Worm (Caenorhabditis elegans) whole organism, young adult: Measurements from ENCODE around the gene ubxn-4.

Source experiments
- B0336.3 ChIP-seq: fragments of 200-800 bp; sonication (Bioruptor generic); IDR thresholded peaks from 2 replicates; pipeline ENCODE4 v1.3.6; 2022; ENCODE audit warnings: missing genetic modification characterization, missing compliant biosample characterization
- D2030.7 ChIP-seq: fragments of 200-800 bp; sonication (Bioruptor generic); IDR thresholded peaks from 2 replicates; pipeline ENCODE4 v1.3.6; 2022; ENCODE audit warnings: missing genetic modification reagents, missing genetic modification characterization, missing compliant biosample characterization
- F33H1.4 ChIP-seq: fragments of 200-800 bp; sonication (Bioruptor generic); IDR thresholded peaks from 2 replicates; pipeline ENCODE4 v1.3.6; 2022; ENCODE audit warnings: missing genetic modification reagents, missing genetic modification characterization, missing compliant biosample characterization
- F57C9.4 ChIP-seq: sonication (generic microtip); optimal IDR thresholded peaks from 2 replicates; lab custom pipeline; 2017; ENCODE audit warnings: mild to moderate bottlenecking, missing genetic modification characterization, missing compliant biosample characterization
- K11D2.4 ChIP-seq: fragments of 200-800 bp; sonication (Bioruptor generic); IDR thresholded peaks from 2 replicates; pipeline ENCODE4 v1.3.6; 2022; ENCODE audit warnings: missing genetic modification reagents, missing genetic modification characterization, missing compliant biosample characterization
- K12H6.12 ChIP-seq: fragments of 200-800 bp; sonication (Bioruptor generic); optimal IDR thresholded peaks from 2 replicates; lab custom pipeline; 2018; ENCODE audit warnings: mild to moderate bottlenecking, missing genetic modification characterization, missing compliant biosample characterization
- T07F8.4 ChIP-seq: sonication (generic microtip); optimal IDR thresholded peaks from 2 replicates; lab custom pipeline; 2016; ENCODE audit warnings: mild to moderate bottlenecking, missing genetic modification characterization, moderate library complexity, missing compliant biosample characterization
- akir-1 ChIP-seq: fragments of 200-800 bp; sonication (Bioruptor generic); optimal IDR thresholded peaks from 2 replicates; lab custom pipeline; 2018; ENCODE audit warnings: mild to moderate bottlenecking, missing genetic modification characterization, moderate library complexity, missing compliant biosample characterization
- ama-1 ChIP-seq, 3 experiments: fragments of 150-350 bp in 1 of 3; sonication (generic microtip) in 2 of 3; optimal IDR thresholded peaks; 2 replicates each; lab custom pipeline; 2014 to 2018; ENCODE audit warnings: missing biosample characterization in 2 of 3, missing genetic modification characterization in 2 of 3, missing genetic modification reagents in 2 of 3
- aptf-2 ChIP-seq: fragments of 200-800 bp; sonication (Bioruptor generic); conservative IDR thresholded peaks from 2 replicates; pipeline ENCODE4 v1.3.6; 2022; ENCODE audit warnings: missing genetic modification reagents, missing genetic modification characterization, missing compliant biosample characterization
- atf-7 ChIP-seq: sonication (generic microtip); optimal IDR thresholded peaks from 2 replicates; lab custom pipeline; 2017; ENCODE audit warnings: mild to moderate bottlenecking, missing genetic modification characterization, missing compliant biosample characterization
- athp-1 ChIP-seq: sonication (generic microtip); optimal IDR thresholded peaks from 2 replicates; lab custom pipeline; 2017; ENCODE audit warnings: mild to moderate bottlenecking, missing genetic modification characterization, missing compliant biosample characterization
- attf-5 ChIP-seq: fragments of 200-800 bp; sonication (Bioruptor generic); optimal IDR thresholded peaks from 2 replicates; lab custom pipeline; 2018; ENCODE audit warnings: mild to moderate bottlenecking, missing genetic modification characterization, missing compliant biosample characterization
- bed-1 ChIP-seq: fragments of 200-800 bp; sonication (Bioruptor generic); IDR thresholded peaks from 2 replicates; pipeline ENCODE4 v1.3.6; 2022; ENCODE audit warnings: missing genetic modification reagents, missing genetic modification characterization, missing compliant biosample characterization
- bed-2 ChIP-seq: fragments of 200-800 bp; sonication (Bioruptor generic); IDR thresholded peaks from 2 replicates; pipeline ENCODE4 v1.3.6; 2022; ENCODE audit warnings: missing genetic modification reagents, missing genetic modification characterization, missing compliant biosample characterization
- ccch-3 ChIP-seq: fragments of 200-800 bp; sonication (Bioruptor generic); optimal IDR thresholded peaks from 2 replicates; lab custom pipeline; 2018; ENCODE audit warnings: mild to moderate bottlenecking, missing genetic modification characterization, missing compliant biosample characterization
- die-1 ChIP-seq: sonication (generic microtip); optimal IDR thresholded peaks from 2 replicates; lab custom pipeline; 2016; ENCODE audit warnings: missing genotype, mild to moderate bottlenecking, missing genetic modification characterization, missing compliant biosample characterization
- dox-1 ChIP-seq: fragments of 200-800 bp; sonication (Bioruptor generic); IDR thresholded peaks from 2 replicates; pipeline ENCODE4 v1.3.6; 2022; ENCODE audit warnings: missing genetic modification reagents, missing genetic modification characterization, missing compliant biosample characterization
- dpl-1 ChIP-seq: fragments of 150-350 bp; optimal IDR thresholded peaks from 2 replicates; lab custom pipeline; 2014; ENCODE audit warnings: missing biosample characterization, missing genetic modification reagents, missing genetic modification characterization
- ets-4 ChIP-seq: fragments of 200-800 bp; sonication (Bioruptor generic); optimal IDR thresholded peaks from 2 replicates; lab custom pipeline; 2018; ENCODE audit warnings: mild to moderate bottlenecking, missing genetic modification characterization, missing compliant biosample characterization
- hlh-26 ChIP-seq: fragments of 200-800 bp; sonication (Bioruptor generic); conservative IDR thresholded peaks from 2 replicates; pipeline ENCODE4 v1.3.6; 2022; ENCODE audit warnings: missing genetic modification reagents, missing genetic modification characterization, missing compliant biosample characterization
- hmg-1.2 ChIP-seq: fragments of 200-800 bp; sonication (Bioruptor generic); IDR thresholded peaks from 2 replicates; pipeline ENCODE4 v1.3.6; 2022; ENCODE audit warnings: missing genetic modification reagents, missing genetic modification characterization, missing compliant biosample characterization
- hrde-1 ChIP-seq: sonication (generic microtip); optimal IDR thresholded peaks from 2 replicates; lab custom pipeline; 2016; ENCODE audit warnings: missing genetic modification characterization, mild to moderate bottlenecking, missing compliant biosample characterization, moderate library complexity, missing genotype, missing genetic modification reagents, borderline replicate concordance
- let-526 ChIP-seq: fragments of 200-800 bp; sonication (Bioruptor generic); IDR thresholded peaks from 2 replicates; pipeline ENCODE4 v1.3.6; 2022; ENCODE audit warnings: missing genetic modification reagents, missing genetic modification characterization, missing compliant biosample characterization
- lin-54 ChIP-seq: fragments of 200-800 bp; sonication (Bioruptor generic); optimal IDR thresholded peaks from 2 replicates; lab custom pipeline; 2018; ENCODE audit warnings: mild to moderate bottlenecking, missing genetic modification characterization, missing compliant biosample characterization
- lsl-1 ChIP-seq: fragments of 200-800 bp; sonication (Bioruptor generic); optimal IDR thresholded peaks from 2 replicates; lab custom pipeline; 2018; ENCODE audit warnings: mild to moderate bottlenecking, missing genetic modification characterization, moderate library complexity, missing compliant biosample characterization
- lsy-27 ChIP-seq: sonication (generic microtip); optimal IDR thresholded peaks from 2 replicates; lab custom pipeline; 2017; ENCODE audit warnings: missing genetic modification characterization, mild to moderate bottlenecking, missing compliant biosample characterization, antibody characterized with exemption, missing genotype, borderline replicate concordance; ENCODE audit not compliant: insufficient read depth
- madf-6 ChIP-seq: fragments of 200-800 bp; sonication (Bioruptor generic); IDR thresholded peaks from 2 replicates; pipeline ENCODE4 v1.3.6; 2022; ENCODE audit warnings: missing genetic modification reagents, missing genetic modification characterization, missing compliant biosample characterization
- madf-8 ChIP-seq: fragments of 200-800 bp; sonication (Bioruptor generic); conservative IDR thresholded peaks from 2 replicates; pipeline ENCODE4 v1.3.6; 2022; ENCODE audit warnings: missing genetic modification reagents, missing genetic modification characterization, missing compliant biosample characterization
- mxl-1 ChIP-seq: sonication (generic microtip); optimal IDR thresholded peaks from 2 replicates; lab custom pipeline; 2016; ENCODE audit warnings: missing genetic modification characterization, missing compliant biosample characterization
- nfya-1 ChIP-seq: sonication (generic microtip); optimal IDR thresholded peaks from 2 replicates; lab custom pipeline; 2017; ENCODE audit warnings: antibody characterized with exemption, missing compliant biosample characterization, missing genetic modification characterization, borderline replicate concordance; ENCODE audit not compliant: insufficient read depth
- nfya-2 ChIP-seq: fragments of 200-800 bp; sonication (Bioruptor generic); IDR thresholded peaks from 2 replicates; pipeline ENCODE4 v1.3.6; 2022; ENCODE audit warnings: missing genetic modification reagents, missing genetic modification characterization, missing compliant biosample characterization
- nhr-27 ChIP-seq: fragments of 200-800 bp; sonication (Bioruptor generic); optimal IDR thresholded peaks from 2 replicates; lab custom pipeline; 2018; ENCODE audit warnings: mild to moderate bottlenecking, missing genetic modification characterization, moderate library complexity, missing compliant biosample characterization
- nhr-90 ChIP-seq: sonication (generic microtip); optimal IDR thresholded peaks from 2 replicates; lab custom pipeline; 2016; ENCODE audit warnings: missing genotype, mild to moderate bottlenecking, missing genetic modification characterization, missing compliant biosample characterization
- pbrm-1 ChIP-seq: fragments of 200-800 bp; sonication (Bioruptor generic); IDR thresholded peaks from 2 replicates; pipeline ENCODE4 v1.3.6; 2022; ENCODE audit warnings: missing genetic modification reagents, missing genetic modification characterization, missing compliant biosample characterization
- repo-1 ChIP-seq: sonication (generic microtip); optimal IDR thresholded peaks from 2 replicates; lab custom pipeline; 2017; ENCODE audit warnings: mild to moderate bottlenecking, missing genetic modification characterization, missing compliant biosample characterization
- rpc-1 ChIP-seq, 2 experiments: fragments of 150-350 bp in 1 of 2; sonication (generic microtip) in 1 of 2; optimal IDR thresholded peaks; 2 replicates each; lab custom pipeline; 2014 to 2018; ENCODE audit warnings: missing biosample characterization in 1 of 2, missing genetic modification characterization in 1 of 2, missing genetic modification reagents in 1 of 2, missing genotype in 1 of 2
- sdz-38 ChIP-seq: sonication (generic microtip); optimal IDR thresholded peaks from 2 replicates; lab custom pipeline; 2016; ENCODE audit warnings: missing genotype, missing genetic modification characterization, missing compliant biosample characterization
- snpc-4 ChIP-seq, 5 experiments: fragments of 150-350 bp in 1 of 5; sonication (generic microtip) in 4 of 5; optimal IDR thresholded peaks; 2 replicates each; lab custom pipeline; 2014 to 2018; ENCODE audit warnings: missing genetic modification characterization in 5 of 5, missing biosample characterization in 3 of 5, antibody characterized with exemption in 2 of 5, mild to moderate bottlenecking in 2 of 5, missing compliant biosample characterization in 2 of 5, missing genotype in 2 of 5, moderate library complexity in 2 of 5, missing genetic modification reagents in 1 of 5
- sptf-2 ChIP-seq: fragments of 200-800 bp; sonication (Bioruptor generic); optimal IDR thresholded peaks from 2 replicates; lab custom pipeline; 2018; ENCODE audit warnings: mild to moderate bottlenecking, missing genetic modification characterization, missing compliant biosample characterization
- tbp1 ChIP-seq: fragments of 200-800 bp; sonication (Bioruptor generic); optimal IDR thresholded peaks from 2 replicates; lab custom pipeline; 2018; ENCODE audit warnings: mild to moderate bottlenecking, missing genetic modification characterization, missing compliant biosample characterization
- tlf-1 ChIP-seq: fragments of 200-800 bp; sonication (Bioruptor generic); optimal IDR thresholded peaks from 2 replicates; lab custom pipeline; 2018; ENCODE audit warnings: mild to moderate bottlenecking, missing genetic modification characterization, missing compliant biosample characterization
- unc-62 ChIP-seq: fragments of 150-350 bp; optimal IDR thresholded peaks from 2 replicates; lab custom pipeline; 2014; ENCODE audit warnings: missing biosample characterization, missing genetic modification reagents, missing genetic modification characterization
- xnd-1 ChIP-seq: sonication (generic microtip); optimal IDR thresholded peaks from 2 replicates; lab custom pipeline; 2016; ENCODE audit warnings: missing genotype, missing genetic modification reagents, missing genetic modification characterization, missing compliant biosample characterization
- ztf-18 ChIP-seq: sonication (generic microtip); optimal IDR thresholded peaks from 2 replicates; lab custom pipeline; 2016; ENCODE audit warnings: missing genotype, mild to moderate bottlenecking, missing genetic modification characterization, missing compliant biosample characterization
- ztf-3 ChIP-seq: fragments of 200-800 bp; sonication (Bioruptor generic); optimal IDR thresholded peaks from 2 replicates; lab custom pipeline; 2018; ENCODE audit warnings: mild to moderate bottlenecking, missing genetic modification characterization, missing compliant biosample characterization

The ubxn-4 gene

ce11 chrIII:8356407-8356881, 48.9 kb downstream of the ubxn-4 start (continued):
- TF ChIP-seq tlf-1 (peak; percentile 2), madf-6 (peak; percentile 29)

ce11 chrIII:8355462-8355815, 49.9 kb downstream of the ubxn-4 start:
- no peak for TF ChIP-seq repo-1 (tag; lab: Kevin White, UChicago)
- no peak for TF ChIP-seq hlh-26
- no peak for TF ChIP-seq mxl-1
- no peak for TF ChIP-seq atf-7
- no peak for TF ChIP-seq nfya-2 (GFP tag; lab: Robert Waterston, UW)
- no peak for TF ChIP-seq nhr-27 (tag; lab: Kevin White, UChicago)
- no peak for TF ChIP-seq akir-1 (GFP tag; lab: Kevin White, UChicago)
- TF ChIP-seq tbp1 (GFP tag; lab: Kevin White, UChicago) = no peak
- no peak for TF ChIP-seq nhr-90 (tag; lab: Kevin White, UChicago)
- TF ChIP-seq B0336.3 (GFP tag; lab: Robert Waterston, UW) = no peak
- no peak for TF ChIP-seq F57C9.4 (tag; lab: Kevin White, UChicago)
- TF ChIP-seq nfya-1 = no peak
- TF ChIP-seq K12H6.12 (tag; lab: Kevin White, UChicago) = no peak
- no peak for TF ChIP-seq die-1
- no peak for TF ChIP-seq pbrm-1 (GFP tag; lab: Robert Waterston, UW)
- TF ChIP-seq let-526 (GFP tag; lab: Robert Waterston, UW) = no peak
- no peak for TF ChIP-seq bed-1 (GFP tag; lab: Robert Waterston, UW)
- TF ChIP-seq F33H1.4 (GFP tag; lab: Robert Waterston, UW) = peak; percentile 61
- peak; percentile 15 for TF ChIP-seq xnd-1
- no peak for TF ChIP-seq hrde-1 (tag; lab: Kevin White, UChicago)
- TF ChIP-seq lin-54 (GFP tag; lab: Kevin White, UChicago) = peak; percentile 9
- no peak for TF ChIP-seq ztf-18 (tag; lab: Kevin White, UChicago)
- TF ChIP-seq lsy-27 (tag; lab: Kevin White, UChicago) = no peak
- no peak for TF ChIP-seq ztf-3 (GFP tag; lab: Kevin White, UChicago)
- peak; percentile 64 for TF ChIP-seq madf-8 (GFP tag; lab: Robert Waterston, UW)
- TF ChIP-seq D2030.7 (GFP tag; lab: Robert Waterston, UW) = peak; percentile 67
- no peak for TF ChIP-seq athp-1
- no peak for TF ChIP-seq ccch-3 (GFP tag; lab: Kevin White, UChicago)
- no peak for TF ChIP-seq aptf-2 (GFP tag; lab: Robert Waterston, UW)
- TF ChIP-seq ama-1 (optimal IDR thresholded peaks at IDR 0.05; lab: Kevin White, UChicago) = no peak
- no peak for TF ChIP-seq ama-1 (GFP tag; optimal IDR thresholded peaks at IDR 0.05; lab: Kevin White, UChicago)
- TF ChIP-seq sptf-2 (GFP tag; lab: Kevin White, UChicago) = no peak
- TF ChIP-seq dox-1 (GFP tag; lab: Robert Waterston, UW) = no peak
- peak; percentile 61 for TF ChIP-seq lsl-1 (GFP tag; lab: Kevin White, UChicago)
- no peak for TF ChIP-seq snpc-4 (GFP tag; optimal IDR thresholded peaks at IDR 0.05; lab: Kevin White, UChicago)
- no peak for TF ChIP-seq snpc-4 (tag; optimal IDR thresholded peaks at IDR 0.05; lab: Kevin White, UChicago)
- TF ChIP-seq attf-5 = no peak
- no peak for TF ChIP-seq sdz-38 (tag; lab: Kevin White, UChicago)
- no peak for TF ChIP-seq T07F8.4 (tag; lab: Kevin White, UChicago)
- TF ChIP-seq unc-62 (GFP tag; lab: Kevin White, UChicago) = no peak
- no peak for TF ChIP-seq bed-2 (GFP tag; lab: Robert Waterston, UW)
- TF ChIP-seq dpl-1 (GFP tag; lab: Kevin White, UChicago) = peak; percentile 73
- TF ChIP-seq K11D2.4 = no peak
- no peak for TF ChIP-seq rpc-1 (optimal IDR thresholded peaks at IDR 0.05; lab: Kevin White, UChicago)
- TF ChIP-seq rpc-1 (tag; optimal IDR thresholded peaks at IDR 0.05; lab: Kevin White, UChicago) = no peak
- no peak for TF ChIP-seq hmg-1.2 (GFP tag; lab: Robert Waterston, UW)
- no peak for TF ChIP-seq ets-4 (GFP tag; lab: Kevin White, UChicago)
